Worm (Caenorhabditis elegans): ENCODE results near the gene nhr-18.

DNA sequence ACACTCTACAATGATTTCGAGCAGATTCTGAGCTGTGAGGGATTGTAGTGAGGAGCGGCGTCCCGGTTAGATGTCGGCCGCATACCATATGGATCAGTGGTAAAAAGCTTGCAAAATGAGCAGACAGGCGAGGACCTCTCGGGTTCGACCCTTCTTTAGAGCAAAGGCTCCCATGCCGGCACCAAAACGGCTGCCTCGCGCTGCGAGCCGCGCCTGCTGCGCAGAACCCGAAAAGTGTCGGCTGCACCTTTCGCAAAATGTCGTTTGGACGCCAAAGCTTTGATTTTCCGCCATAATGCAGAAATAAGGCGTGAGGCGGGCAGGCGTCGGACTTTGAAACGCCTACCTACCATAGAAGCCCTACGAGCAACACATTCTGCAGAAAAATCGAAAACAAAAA is 36.6 kb upstream of the nhr-18 start:
- no peak for TF ChIP-seq tab-1 (GFP tag; IDR thresholded peaks at IDR 0.05)
- no peak for TF ChIP-seq flt-1 (GFP tag; IDR thresholded peaks at IDR 0.05)
- no peak for TF ChIP-seq ztf-23 (GFP tag; IDR thresholded peaks at IDR 0.05)
- TF ChIP-seq cog-1 (tag; optimal IDR thresholded peaks at IDR 0.05) = no peak
- no peak for TF ChIP-seq ztf-29 (GFP tag; IDR thresholded peaks at IDR 0.05)
- no peak for TF ChIP-seq ref-1 (GFP tag; conservative IDR thresholded peaks at IDR 0.05)
- TF ChIP-seq klf-2 (GFP tag; conservative IDR thresholded peaks at IDR 0.05) = no peak

Data from whole organism, midembryonic.